Worm (Caenorhabditis elegans) whole organism, late embryonic: Measurements from ENCODE around the gene Y43F8B.2.

Source experiments
- C08G9.2 ChIP-seq: sonication (generic microtip); optimal IDR thresholded peaks from 2 replicates; lab custom pipeline; 2016; ENCODE audit warnings: mild to moderate bottlenecking, missing genetic modification characterization, moderate library complexity, missing compliant biosample characterization
- C38D4.7 ChIP-seq: fragments of 200-800 bp; sonication (Bioruptor generic); optimal IDR thresholded peaks from 2 replicates; lab custom pipeline; 2018; ENCODE audit warnings: mild to moderate bottlenecking, missing genetic modification characterization, moderate library complexity, missing compliant biosample characterization
- F13H6.1 ChIP-seq: sonication (generic microtip); optimal IDR thresholded peaks from 2 replicates; lab custom pipeline; 2016; ENCODE audit warnings: missing genetic modification characterization, missing compliant biosample characterization
- ahr-1 ChIP-seq: sonication (generic microtip); optimal IDR thresholded peaks from 2 replicates; lab custom pipeline; 2016; ENCODE audit warnings: missing genetic modification characterization, missing compliant biosample characterization
- ceh-19 ChIP-seq: fragments of 200-800 bp; sonication (Bioruptor generic); optimal IDR thresholded peaks from 2 replicates; lab custom pipeline; 2018; ENCODE audit warnings: mild to moderate bottlenecking, missing genetic modification characterization, missing compliant biosample characterization
- ceh-2 ChIP-seq: sonication (generic microtip); optimal IDR thresholded peaks from 2 replicates; lab custom pipeline; 2016; ENCODE audit warnings: missing genotype, missing genetic modification characterization, missing compliant biosample characterization
- ceh-22 ChIP-seq: sonication (generic microtip); optimal IDR thresholded peaks from 2 replicates; lab custom pipeline; 2017; ENCODE audit warnings: missing biosample characterization, missing genetic modification characterization
- ceh-24 ChIP-seq: sonication (generic microtip); optimal IDR thresholded peaks from 2 replicates; lab custom pipeline; 2016; ENCODE audit warnings: mild to moderate bottlenecking, missing genetic modification characterization, missing compliant biosample characterization
- ceh-31 ChIP-seq: sonication (generic microtip); optimal IDR thresholded peaks from 2 replicates; lab custom pipeline; 2016; ENCODE audit warnings: missing genetic modification characterization, missing compliant biosample characterization
- ceh-45 ChIP-seq: fragments of 200-800 bp; sonication (Bioruptor generic); IDR thresholded peaks from 2 replicates; pipeline ENCODE4 v1.3.6; 2022; ENCODE audit warnings: missing genetic modification reagents, missing genetic modification characterization, missing compliant biosample characterization
- ceh-48 ChIP-seq: sonication (generic microtip); optimal IDR thresholded peaks from 2 replicates; lab custom pipeline; 2016; ENCODE audit warnings: missing genetic modification characterization, inconsistent platforms, missing compliant biosample characterization
- che-1 ChIP-seq: sonication (generic microtip); optimal IDR thresholded peaks from 2 replicates; lab custom pipeline; 2016; ENCODE audit warnings: mild to moderate bottlenecking, missing genetic modification characterization, missing compliant biosample characterization
- dve-1 ChIP-seq: sonication (generic microtip); optimal IDR thresholded peaks from 2 replicates; lab custom pipeline; 2017; ENCODE audit warnings: antibody characterized with exemption, mild to moderate bottlenecking, missing genetic modification characterization, missing compliant biosample characterization
- elt-2 ChIP-seq: sonication (generic microtip); optimal IDR thresholded peaks from 2 replicates; lab custom pipeline; 2016; ENCODE audit warnings: missing genetic modification reagents, missing genetic modification characterization, missing compliant biosample characterization
- elt-4 ChIP-seq: sonication (generic microtip); optimal IDR thresholded peaks from 2 replicates; lab custom pipeline; 2016; ENCODE audit warnings: missing genetic modification characterization, missing compliant biosample characterization
- ets-4 ChIP-seq: sonication (generic microtip); optimal IDR thresholded peaks from 2 replicates; lab custom pipeline; 2016; ENCODE audit warnings: missing genetic modification characterization, missing compliant biosample characterization
- gmeb-2 ChIP-seq: sonication (generic microtip); optimal IDR thresholded peaks from 2 replicates; lab custom pipeline; 2016; ENCODE audit warnings: missing genetic modification characterization, inconsistent platforms, missing compliant biosample characterization
- hlh-13 ChIP-seq: fragments of 200-800 bp; sonication (Bioruptor generic); optimal IDR thresholded peaks from 2 replicates; lab custom pipeline; 2018; ENCODE audit warnings: mild to moderate bottlenecking, missing genetic modification characterization, missing compliant biosample characterization
- mec-3 ChIP-seq: sonication (generic microtip); optimal IDR thresholded peaks from 2 replicates; lab custom pipeline; 2016; ENCODE audit warnings: borderline replicate concordance, missing genetic modification characterization, missing compliant biosample characterization
- npax-4 ChIP-seq: sonication (generic microtip); optimal IDR thresholded peaks from 2 replicates; lab custom pipeline; 2016; ENCODE audit warnings: missing genetic modification characterization, missing compliant biosample characterization
- odd-2 ChIP-seq: sonication (generic microtip); optimal IDR thresholded peaks from 2 replicates; lab custom pipeline; 2017; ENCODE audit warnings: antibody characterized with exemption, mild to moderate bottlenecking, missing genetic modification characterization, missing compliant biosample characterization
- pag-3 ChIP-seq: sonication (generic microtip); optimal IDR thresholded peaks from 2 replicates; lab custom pipeline; 2016; ENCODE audit warnings: missing compliant biosample characterization, missing genetic modification characterization, borderline replicate concordance
- pha-4 ChIP-seq: fragments of 150-350 bp; optimal IDR thresholded peaks from 2 replicates; lab custom pipeline; 2018; ENCODE audit warnings: missing biosample characterization, missing genetic modification reagents, missing genetic modification characterization
- pqm-1 ChIP-seq: sonication (generic microtip); optimal IDR thresholded peaks from 2 replicates; lab custom pipeline; 2016; ENCODE audit warnings: missing genetic modification characterization, missing compliant biosample characterization
- pros-1 ChIP-seq: fragments of 150-350 bp; optimal IDR thresholded peaks from 2 replicates; lab custom pipeline; 2014; ENCODE audit warnings: missing biosample characterization, missing genetic modification reagents, missing genetic modification characterization
- sdc-2 ChIP-seq: sonication (generic microtip); optimal IDR thresholded peaks from 2 replicates; lab custom pipeline; 2016; ENCODE audit warnings: missing genotype, missing genetic modification characterization, missing compliant biosample characterization
- sox-4 ChIP-seq: sonication (generic microtip); optimal IDR thresholded peaks from 2 replicates; lab custom pipeline; 2017; ENCODE audit warnings: mild to moderate bottlenecking, missing genetic modification characterization, inconsistent platforms, missing compliant biosample characterization
- syd-9 ChIP-seq: sonication (generic microtip); optimal IDR thresholded peaks from 2 replicates; lab custom pipeline; 2016; ENCODE audit warnings: mild to moderate bottlenecking, missing genetic modification characterization, moderate library complexity, missing compliant biosample characterization
- tbx-2 ChIP-seq: sonication (generic microtip); optimal IDR thresholded peaks from 2 replicates; lab custom pipeline; 2016; ENCODE audit warnings: missing genetic modification characterization, missing compliant biosample characterization
- tbx-7 ChIP-seq: sonication (generic microtip); optimal IDR thresholded peaks from 2 replicates; lab custom pipeline; 2016; ENCODE audit warnings: missing genotype, missing genetic modification characterization, missing compliant biosample characterization
- unc-42 ChIP-seq: sonication (generic microtip); optimal IDR thresholded peaks from 2 replicates; lab custom pipeline; 2016; ENCODE audit warnings: missing genotype, missing genetic modification characterization, missing compliant biosample characterization
- unc-55 ChIP-seq: sonication (generic microtip); optimal IDR thresholded peaks from 2 replicates; lab custom pipeline; 2017; ENCODE audit warnings: missing biosample characterization, missing genetic modification reagents, missing genetic modification characterization
- unc-86 ChIP-seq: sonication (generic microtip); optimal IDR thresholded peaks from 2 replicates; lab custom pipeline; 2016; ENCODE audit warnings: missing genetic modification characterization, missing compliant biosample characterization
- ztf-16 ChIP-seq: sonication (generic microtip); optimal IDR thresholded peaks from 2 replicates; lab custom pipeline; 2017; ENCODE audit warnings: missing genetic modification characterization, missing compliant biosample characterization

Y43F8B.2 gene

DNA sequence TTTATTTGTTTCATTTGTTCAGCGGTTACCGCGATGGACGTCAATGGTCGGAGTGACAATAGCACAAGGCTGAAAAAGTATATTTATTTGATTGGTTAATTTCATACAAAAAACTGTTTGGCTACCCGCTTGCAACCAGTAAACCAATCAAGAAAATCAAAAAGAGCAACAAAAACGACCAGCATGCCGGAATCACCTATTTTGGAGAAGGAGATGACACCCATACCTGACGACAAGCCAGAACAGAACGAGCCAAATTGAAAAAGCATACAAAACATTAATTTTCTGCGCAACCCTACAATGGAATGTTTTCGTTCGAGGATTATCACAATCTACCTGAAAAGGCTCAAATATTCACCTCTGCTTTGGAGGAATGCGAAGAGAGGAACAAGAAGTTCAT lies 42.4 kb downstream of the Y43F8B.2 start, which contains the start of gene Y43F8B.7:
TSS of gene Y43F8B.7 (plus strand) at position 301 of the 400 bp plus-strand sequence.
- TF ChIP-seq dve-1 (no peak), odd-2 (no peak), C38D4.7 (GFP tag; lab: Kevin White, UChicago) (no peak), pros-1 (tag; lab: Kevin White, UChicago) (no peak), ceh-2 (tag; lab: Kevin White, UChicago) (no peak), ceh-22 (tag; lab: Kevin White, UChicago) (no peak), F13H6.1 (tag; lab: Kevin White, UChicago) (no peak), unc-86 (tag; lab: Kevin White, UChicago) (no peak), ceh-48 (tag; lab: Kevin White, UChicago) (no peak), pha-4 (tag; lab: Kevin White, UChicago) (no peak), che-1 (tag; lab: Kevin White, UChicago) (no peak), ztf-16 (tag; lab: Kevin White, UChicago) (no peak)

DNA sequence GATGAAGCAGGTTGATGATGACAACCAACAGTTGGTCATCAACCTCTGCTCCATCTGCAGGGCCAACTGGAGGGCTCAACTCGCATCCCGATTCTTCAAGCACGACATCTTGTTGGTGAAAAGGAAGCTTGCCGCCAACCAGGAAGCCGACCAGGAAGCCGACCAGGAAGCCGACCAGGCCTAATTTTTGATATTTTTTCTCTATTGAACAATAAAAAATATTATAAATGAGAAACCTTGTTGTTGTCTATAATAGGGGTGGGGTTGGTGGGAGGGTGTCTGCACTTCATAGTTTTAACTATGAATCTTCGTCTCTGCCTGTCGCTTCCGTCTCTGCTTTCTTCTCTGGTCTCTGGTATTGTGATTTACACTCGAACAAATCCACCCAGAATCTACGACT lies 47.2 kb downstream of the Y43F8B.2 start, which contains the start of gene Y43F8B.18:
TSS of gene Y43F8B.18 (plus strand) at position 301 of the 400 bp plus-strand sequence.
- TF ChIP-seq hlh-13: no peak

DNA sequence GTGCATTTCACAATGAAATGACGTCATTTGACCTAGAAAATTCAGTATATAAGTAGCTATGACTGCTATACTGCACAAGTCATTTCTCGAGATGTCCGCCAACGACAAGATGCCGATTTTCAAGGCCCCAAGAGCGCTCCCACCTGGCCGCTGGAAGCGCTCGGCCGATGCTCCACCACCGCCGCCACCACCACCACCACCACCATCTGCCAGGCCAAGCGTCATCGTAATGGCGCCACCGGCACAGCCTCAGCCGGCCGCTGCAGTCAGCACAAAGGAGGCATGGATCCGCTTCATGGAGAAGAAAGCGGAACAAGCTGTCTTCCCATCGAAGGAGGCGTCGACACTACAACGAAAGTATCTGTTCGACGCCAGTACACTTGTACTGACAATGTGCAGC lies 47.6 kb downstream of the Y43F8B.2 start, which contains the start of gene Y43F8B.28:
TSS of gene Y43F8B.28 (plus strand) at position 59 of the 400 bp plus-strand sequence.
- no peak for TF ChIP-seq npax-4 (tag; lab: Kevin White, UChicago)
- no peak for TF ChIP-seq hlh-13
- TF ChIP-seq ceh-24: no peak
- no peak for TF ChIP-seq C08G9.2 (tag; lab: Kevin White, UChicago)
- TF ChIP-seq mec-3 (tag; lab: Kevin White, UChicago): no peak
- no peak for TF ChIP-seq ceh-48 (tag; lab: Kevin White, UChicago)
- no peak for TF ChIP-seq pqm-1 (tag; lab: Kevin White, UChicago)
- TF ChIP-seq sox-4 (tag; lab: Kevin White, UChicago): no peak
- no peak for TF ChIP-seq pag-3 (tag; lab: Kevin White, UChicago)
- TF ChIP-seq unc-86 (tag; lab: Kevin White, UChicago): no peak
- TF ChIP-seq unc-42: no peak
- no peak for TF ChIP-seq elt-4
- TF ChIP-seq tbx-7 (tag; lab: Kevin White, UChicago): no peak
- no peak for TF ChIP-seq unc-55
- no peak for TF ChIP-seq gmeb-2
- no peak for TF ChIP-seq C38D4.7 (GFP tag; lab: Kevin White, UChicago)
- TF ChIP-seq pros-1 (tag; lab: Kevin White, UChicago): no peak
- TF ChIP-seq, all 69 proteins: peak for 0

DNA sequence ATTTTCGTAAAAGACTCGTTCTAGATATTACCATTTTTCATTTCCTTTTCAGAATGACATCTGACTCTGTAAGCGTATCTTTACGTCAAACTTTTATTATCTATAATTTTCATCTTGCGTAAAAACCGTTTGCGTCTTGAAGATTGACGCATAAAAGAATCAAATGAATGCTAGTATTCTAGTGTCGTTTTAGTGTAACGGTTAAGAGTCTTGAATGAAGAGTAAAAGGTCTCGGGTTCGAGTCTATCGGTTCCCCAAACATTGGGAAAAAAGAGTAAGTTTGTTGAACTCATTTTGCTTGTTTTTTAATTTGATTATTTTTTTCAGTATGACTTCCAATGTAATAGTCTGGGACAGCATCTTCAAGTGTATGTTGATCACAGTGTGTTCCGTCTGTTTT lies 48.4 kb downstream of the Y43F8B.2 start, which contains the start of gene Y43F8B.17:
TSS of gene Y43F8B.17 (plus strand) at position 215 of the 400 bp plus-strand sequence.
- no peak for TF ChIP-seq ahr-1 (tag; lab: Kevin White, UChicago)
- TF ChIP-seq ceh-31: no peak
- no peak for TF ChIP-seq ceh-45 (GFP tag; lab: Robert Waterston, UW)
- no peak for TF ChIP-seq ets-4 (tag; lab: Kevin White, UChicago)
- no peak for TF ChIP-seq tbx-2 (tag; lab: Kevin White, UChicago)

DNA sequence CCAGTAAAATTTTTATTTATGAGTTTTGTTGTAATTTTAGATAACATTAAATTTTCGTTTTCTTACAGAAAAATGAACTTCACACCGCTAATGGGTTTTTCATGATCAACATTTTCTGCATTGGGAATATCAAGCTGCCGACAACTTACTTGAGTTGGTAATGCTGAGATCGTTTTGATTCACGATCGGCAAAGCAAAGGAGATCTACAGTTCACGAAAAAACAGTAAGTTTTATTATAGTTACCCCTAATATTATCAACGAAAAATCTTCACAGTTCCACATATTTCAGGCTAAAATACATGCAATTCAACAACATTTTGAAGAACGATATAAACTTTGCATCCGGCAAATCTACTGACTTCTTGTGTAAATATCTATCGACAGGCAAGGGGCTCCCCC lies 50.4 kb downstream of the Y43F8B.2 start, which contains the start of gene Y43F8B.22:
TSS of gene Y43F8B.22 (plus strand) at position 301 of the 400 bp plus-strand sequence.
- TF ChIP-seq syd-9 (tag; lab: Kevin White, UChicago) (no peak), elt-2 (no peak)

DNA sequence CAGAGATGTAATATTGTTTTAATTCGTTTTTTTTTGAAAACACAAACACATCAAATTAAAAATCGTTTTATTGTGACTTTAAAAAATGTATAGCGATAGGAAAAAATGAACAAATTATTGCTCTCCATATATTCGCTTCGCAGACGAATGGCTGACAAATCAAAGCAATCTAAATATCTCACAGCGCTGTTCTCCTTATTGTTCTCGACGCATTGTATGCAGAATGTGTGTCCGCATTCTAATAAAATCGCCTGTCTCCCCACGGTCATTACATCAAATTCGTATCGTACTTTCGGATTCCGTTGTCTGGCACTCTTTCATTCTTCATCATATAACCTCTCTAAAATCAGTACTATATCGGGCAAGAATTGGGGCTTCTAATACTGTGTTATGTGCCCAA lies 55.1 kb downstream of the Y43F8B.2 start, which contains the start of gene Y43F8B.9:
TSS of gene Y43F8B.9 (plus strand) at position 301 of the 400 bp plus-strand sequence.
- TF ChIP-seq pqm-1 (tag; lab: Kevin White, UChicago) (no peak), ceh-19 (GFP tag; lab: Kevin White, UChicago) (no peak), sdc-2 (no peak)
